Worm (Caenorhabditis elegans) whole organism, L3 larva: Measurements from ENCODE around the gene sre-15.

Experiments
- aly-2 ChIP-seq: fragments of 150-350 bp; optimal IDR thresholded peaks from 2 replicates; lab custom pipeline; 2014; ENCODE audit warnings: missing biosample characterization, missing genetic modification characterization
- ama-1 ChIP-seq: fragments of 150-350 bp; optimal IDR thresholded peaks from 2 replicates; lab custom pipeline; 2018
- ceh-16 ChIP-seq: sonication (generic microtip); optimal IDR thresholded peaks from 2 replicates; lab custom pipeline; 2017; ENCODE audit warnings: missing biosample characterization, missing genetic modification characterization
- ceh-82 ChIP-seq: fragments of 150-350 bp; optimal IDR thresholded peaks from 2 replicates; lab custom pipeline; 2014; ENCODE audit warnings: missing biosample characterization, missing genetic modification characterization
- ceh-9 ChIP-seq: sonication (generic microtip); optimal IDR thresholded peaks from 2 replicates; lab custom pipeline; 2018; ENCODE audit warnings: missing biosample characterization, missing genetic modification characterization
- egl-5 ChIP-seq: fragments of 150-350 bp; optimal IDR thresholded peaks from 2 replicates; lab custom pipeline; 2017; ENCODE audit warnings: missing biosample characterization, missing genetic modification reagents, missing genetic modification characterization, inconsistent platforms
- elt-2 ChIP-seq: sonication (generic microtip); optimal IDR thresholded peaks from 2 replicates; lab custom pipeline; 2016; ENCODE audit warnings: missing genetic modification reagents, mild to moderate bottlenecking, missing genetic modification characterization, missing compliant biosample characterization
- elt-3 ChIP-seq, 3 experiments: fragments of 150-350 bp in 1 of 3; sonication (generic microtip) in 2 of 3; optimal IDR thresholded peaks; 2 replicates in 2 of 3; 4 replicates in 1 of 3; lab custom pipeline; 2014 to 2017; ENCODE audit warnings: missing biosample characterization in 3 of 3, missing genetic modification characterization in 3 of 3
- eor-1 ChIP-seq, 2 experiments: fragments of 150-350 bp; optimal IDR thresholded peaks; 2 replicates each; lab custom pipeline; 2014 to 2018; ENCODE audit warnings: missing biosample characterization in 2 of 2, missing genetic modification characterization in 2 of 2
- fkh-10 ChIP-seq: sonication (generic microtip); optimal IDR thresholded peaks from 2 replicates; lab custom pipeline; 2017; ENCODE audit warnings: missing biosample characterization, missing genetic modification reagents, missing genetic modification characterization
- fkh-2 ChIP-seq: fragments of 150-350 bp; optimal IDR thresholded peaks from 2 replicates; lab custom pipeline; 2014; ENCODE audit warnings: missing biosample characterization, missing genetic modification reagents, missing genetic modification characterization
- hmg-11 ChIP-seq: sonication (generic microtip); optimal IDR thresholded peaks from 2 replicates; lab custom pipeline; 2016; ENCODE audit warnings: missing genetic modification characterization, missing compliant biosample characterization
- jun-1 ChIP-seq: fragments of 150-350 bp; optimal IDR thresholded peaks from 2 replicates; lab custom pipeline; 2014; ENCODE audit warnings: missing biosample characterization, missing genetic modification reagents, missing genetic modification characterization
- lin-15B ChIP-seq: fragments of 150-350 bp; optimal IDR thresholded peaks from 2 replicates; lab custom pipeline; 2014; ENCODE audit warnings: missing biosample characterization, missing genetic modification characterization
- lsy-12 ChIP-seq: sonication (generic microtip); optimal IDR thresholded peaks from 2 replicates; lab custom pipeline; 2016; ENCODE audit warnings: mild to moderate bottlenecking, missing genetic modification characterization, missing compliant biosample characterization
- mdl-1 ChIP-seq: fragments of 150-350 bp; optimal IDR thresholded peaks from 2 replicates; lab custom pipeline; 2014; ENCODE audit warnings: missing biosample characterization, missing genetic modification characterization
- nhr-23 ChIP-seq: fragments of 150-350 bp; optimal IDR thresholded peaks from 2 replicates; lab custom pipeline; 2014; ENCODE audit warnings: missing biosample characterization, missing genetic modification reagents, missing genetic modification characterization
- nhr-237 ChIP-seq: fragments of 150-350 bp; optimal IDR thresholded peaks from 2 replicates; lab custom pipeline; 2014; ENCODE audit warnings: missing biosample characterization, missing genetic modification characterization
- nhr-25 ChIP-seq: sonication (generic microtip); optimal IDR thresholded peaks from 2 replicates; lab custom pipeline; 2017; ENCODE audit warnings: missing biosample characterization, missing genetic modification characterization
- nhr-43 ChIP-seq: sonication (generic microtip); optimal IDR thresholded peaks from 2 replicates; lab custom pipeline; 2016; ENCODE audit warnings: mild to moderate bottlenecking, missing genetic modification characterization, missing compliant biosample characterization; ENCODE audit not compliant: poor library complexity, severe bottlenecking
- nhr-67 ChIP-seq: fragments of 150-350 bp; optimal IDR thresholded peaks from 2 replicates; lab custom pipeline; 2014; ENCODE audit warnings: missing biosample characterization, missing genetic modification characterization
- nhr-76 ChIP-seq: fragments of 150-350 bp; sonication (generic microtip); optimal IDR thresholded peaks from 5 replicates; lab custom pipeline; 2014; ENCODE audit warnings: missing biosample characterization, missing genetic modification characterization
- nhr-77 ChIP-seq: fragments of 150-350 bp; optimal IDR thresholded peaks from 2 replicates; lab custom pipeline; 2014; ENCODE audit warnings: missing biosample characterization, missing genetic modification characterization
- pha-4 ChIP-seq: fragments of 150-350 bp; optimal IDR thresholded peaks from 2 replicates; lab custom pipeline; 2014; ENCODE audit warnings: missing biosample characterization, missing genetic modification reagents, missing genetic modification characterization
- pqm-1 ChIP-seq: fragments of 150-350 bp; optimal IDR thresholded peaks from 2 replicates; lab custom pipeline; 2017; ENCODE audit warnings: missing biosample characterization, missing genetic modification characterization, inconsistent platforms
- sea-2 ChIP-seq: fragments of 150-350 bp; sonication (generic microtip); optimal IDR thresholded peaks from 4 replicates; lab custom pipeline; 2014; ENCODE audit warnings: missing biosample characterization, missing genetic modification reagents, missing genetic modification characterization
- snpc-4 ChIP-seq: fragments of 150-350 bp; optimal IDR thresholded peaks from 2 replicates; lab custom pipeline; 2014; ENCODE audit warnings: missing biosample characterization, missing genetic modification characterization
- tbx-2 ChIP-seq: sonication (generic microtip); optimal IDR thresholded peaks from 2 replicates; lab custom pipeline; 2016; ENCODE audit warnings: mild to moderate bottlenecking, missing genetic modification characterization, missing compliant biosample characterization
- unc-39 ChIP-seq: sonication (generic microtip); optimal IDR thresholded peaks from 4 replicates; lab custom pipeline; 2017; ENCODE audit warnings: missing biosample characterization, missing genetic modification characterization
- unc-62 ChIP-seq: fragments of 150-350 bp; sonication (generic microtip); optimal IDR thresholded peaks from 4 replicates; lab custom pipeline; 2014; ENCODE audit warnings: missing biosample characterization, missing genetic modification reagents, missing genetic modification characterization
- zag-1 ChIP-seq: fragments of 150-350 bp; optimal IDR thresholded peaks from 2 replicates; lab custom pipeline; 2014; ENCODE audit warnings: missing biosample characterization, missing genetic modification characterization
- ztf-11 ChIP-seq: fragments of 150-350 bp; optimal IDR thresholded peaks from 2 replicates; lab custom pipeline; 2014; ENCODE audit warnings: missing biosample characterization, missing genetic modification characterization
- ztf-4 ChIP-seq: fragments of 150-350 bp; optimal IDR thresholded peaks from 2 replicates; lab custom pipeline; 2014; ENCODE audit warnings: missing biosample characterization, missing genetic modification characterization

Gene sre-15

ce11 chrIV:12244706-12245105, at the start of gene sre-15:
sre-15 (minus strand) TSS chrIV:12244806.
- TF ChIP-seq lsy-12 (tag; lab: Kevin White, UChicago) = no peak
- TF ChIP-seq nhr-76 = no peak
- no peak for TF ChIP-seq elt-3 (tag; optimal IDR thresholded peaks at IDR 0.05; lab: Kevin White, UChicago)
- TF ChIP-seq ceh-9 (tag; lab: Kevin White, UChicago) = no peak
- TF ChIP-seq ceh-82 = no peak
- TF ChIP-seq ceh-16 = no peak
- no peak for TF ChIP-seq nhr-77
- no peak for TF ChIP-seq ztf-11 (tag; lab: Kevin White, UChicago)
- no peak for TF ChIP-seq lin-15B (tag; lab: Kevin White, UChicago)
- TF ChIP-seq sea-2 (GFP tag; lab: Kevin White, UChicago) = no peak
- TF ChIP-seq nhr-43 (tag; lab: Kevin White, UChicago) = no peak
- no peak for TF ChIP-seq ama-1 (lab: Kevin White, UChicago)
- TF ChIP-seq, all 47 proteins: peak for 0

DNA sequence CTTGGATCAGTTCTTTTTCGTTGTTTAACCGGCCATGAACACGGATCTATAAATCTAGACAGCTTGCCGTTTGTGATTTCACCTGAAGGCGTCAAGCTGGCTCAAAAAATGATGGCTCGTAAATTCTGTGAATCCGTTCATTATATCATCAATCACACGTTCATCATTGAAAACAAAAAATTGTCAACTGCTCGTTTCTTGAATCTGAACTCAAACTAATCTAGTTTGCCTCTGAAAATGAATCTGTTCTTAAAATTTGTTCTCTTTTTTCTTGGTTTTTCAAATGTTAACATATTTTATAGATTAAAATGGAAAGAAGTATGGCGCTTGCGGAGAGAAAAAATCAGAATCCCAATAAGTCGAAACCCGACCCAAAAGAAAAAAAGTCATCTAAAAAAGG, 46.1 kb upstream of the sre-15 start, which contains the start of gene C42C1.8:
TSS of gene C42C1.8 (plus strand) at position 301 of the 400 bp plus-strand sequence.
- no peak for TF ChIP-seq fkh-2
- TF ChIP-seq lsy-12 (tag; lab: Kevin White, UChicago) = no peak
- no peak for TF ChIP-seq mdl-1 (tag; lab: Kevin White, UChicago)
- no peak for TF ChIP-seq hmg-11 (tag; lab: Kevin White, UChicago)
- no peak for TF ChIP-seq elt-3 (tag; optimal IDR thresholded peaks at IDR 0.05; lab: Kevin White, UChicago)
- TF ChIP-seq unc-62 (GFP tag; lab: Kevin White, UChicago) = no peak
- no peak for TF ChIP-seq eor-1 (tag; optimal IDR thresholded peaks at IDR 0.05; lab: Kevin White, UChicago)
- no peak for TF ChIP-seq nhr-25 (tag; lab: Kevin White, UChicago)

DNA sequence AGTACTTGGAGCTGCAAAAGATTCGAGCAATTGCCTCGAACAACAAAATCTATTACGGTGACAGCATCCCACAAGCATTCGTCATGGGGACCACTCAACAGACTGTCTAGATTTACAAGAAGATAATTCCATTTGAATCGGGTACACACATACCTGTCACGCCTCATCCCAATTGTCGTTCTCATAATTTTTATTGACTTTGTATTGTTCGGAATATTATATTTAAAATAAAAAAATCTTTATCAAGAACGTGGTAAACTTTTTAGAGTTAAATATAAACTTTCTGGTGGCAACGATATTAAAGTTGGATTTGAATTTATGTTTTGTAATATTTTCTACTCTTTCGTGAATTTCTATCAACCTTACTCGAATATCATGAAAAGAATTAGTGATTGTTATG, 44.5 kb upstream of the sre-15 start, which contains the start of gene C42C1.9:
TSS of gene C42C1.9 (plus strand) at position 301 of the 400 bp plus-strand sequence.
- TF ChIP-seq elt-2 (tag; lab: Kevin White, UChicago) (no peak), nhr-43 (tag; lab: Kevin White, UChicago) (no peak), lin-15B (tag; lab: Kevin White, UChicago) (no peak), nhr-25 (tag; lab: Kevin White, UChicago) (no peak)
- TF ChIP-seq, all 47 proteins: peak for 0

DNA sequence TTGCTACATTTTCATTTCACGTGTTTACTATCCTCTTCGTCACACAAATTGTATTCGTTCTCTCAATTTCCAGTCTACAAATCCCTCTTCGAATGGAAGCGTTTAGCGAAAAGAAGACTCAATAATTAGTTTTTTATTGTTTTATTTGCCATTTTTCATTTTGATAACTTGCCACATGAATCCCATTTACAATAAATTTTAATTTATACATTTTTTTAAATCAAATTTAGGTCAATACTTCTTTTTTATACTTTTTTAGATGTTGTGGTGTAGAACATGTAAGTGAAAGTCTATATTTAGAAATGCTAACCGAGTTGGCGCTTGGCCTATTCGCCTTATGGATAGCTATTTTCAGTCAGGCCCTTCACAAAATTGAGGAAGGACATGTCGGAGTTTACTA, 43.0 kb upstream of the sre-15 start, which contains the start of gene erl-1:
TSS of gene erl-1 (plus strand) at position 301 of the 400 bp plus-strand sequence.
- TF ChIP-seq tbx-2 (tag; lab: Kevin White, UChicago) (no peak), zag-1 (tag; lab: Kevin White, UChicago) (no peak), eor-1 (tag; optimal IDR thresholded peaks at IDR 0.05; lab: Kevin White, UChicago) (no peak), nhr-25 (tag; lab: Kevin White, UChicago) (no peak), fkh-10 (GFP tag; lab: Kevin White, UChicago) (no peak)
- TF ChIP-seq, all 47 proteins: peak for 0

DNA sequence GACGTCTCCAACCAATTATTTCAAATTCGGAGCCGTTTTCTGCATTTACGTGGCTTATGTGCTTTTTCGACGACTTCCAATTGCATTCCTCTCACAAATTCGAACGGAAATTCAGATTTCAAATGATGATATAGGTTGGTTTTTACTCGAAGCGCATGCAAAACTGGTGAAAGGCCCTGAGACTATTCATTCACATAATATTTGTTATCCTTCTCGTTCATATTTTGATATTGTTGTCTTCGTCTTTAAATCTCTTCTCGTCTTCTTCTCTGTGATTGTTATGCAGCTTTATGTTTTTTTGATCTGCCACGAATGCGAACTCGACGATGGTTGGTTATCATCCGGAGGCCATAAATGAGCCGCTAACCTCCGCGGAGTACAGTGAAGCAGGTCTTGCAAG, 38.3 kb upstream of the sre-15 start, which contains the start of gene hpo-12:
TSS of gene hpo-12 (plus strand) at position 301 of the 400 bp plus-strand sequence.
- TF ChIP-seq ztf-4 (tag; lab: Kevin White, UChicago) = no peak
- TF ChIP-seq nhr-237 (tag; lab: Kevin White, UChicago) = no peak
- no peak for TF ChIP-seq ceh-16
- TF ChIP-seq ama-1 (lab: Kevin White, UChicago) = no peak
- TF ChIP-seq nhr-23 (tag; lab: Kevin White, UChicago) = no peak
- no peak for TF ChIP-seq aly-2 (tag; lab: Kevin White, UChicago)
- TF ChIP-seq pqm-1 = no peak
- no peak for TF ChIP-seq nhr-67
- TF ChIP-seq pha-4 (tag; lab: Kevin White, UChicago) = no peak
- no peak for TF ChIP-seq egl-5 (tag; lab: Kevin White, UChicago)
- no peak for TF ChIP-seq jun-1 (tag; lab: Kevin White, UChicago)
- no peak for TF ChIP-seq nhr-77
- TF ChIP-seq zag-1 (tag; lab: Kevin White, UChicago) = no peak
- no peak for TF ChIP-seq unc-39 (tag; lab: Kevin White, UChicago)
- no peak for TF ChIP-seq eor-1 (tag; optimal IDR thresholded peaks at IDR 0.05; lab: Kevin White, UChicago)
- no peak for TF ChIP-seq snpc-4 (tag; lab: Kevin White, UChicago)
- TF ChIP-seq, all 47 proteins: peak for 0
